Fruit fly (Drosophila melanogaster): Measurements from ENCODE around the gene CG45690.

CG45690 gene

dm6 chr2L:10697992-10698391 lies 39.9 kb downstream of the CG45690 start, which contains the start of gene CG7300 (continued):
- TF ChIP-seq Antp (GFP tag; optimal IDR thresholded peaks at IDR 0.05) = no peak
- TF ChIP-seq Nf-YA (GFP tag; IDR thresholded peaks at IDR 0.05) = no peak
- peak; percentile 83 for TF ChIP-seq CG2120 (GFP tag; optimal IDR thresholded peaks at IDR 0.05)
- TF ChIP-seq run (tag; optimal IDR thresholded peaks at IDR 0.05) = no peak
- TF ChIP-seq nom (GFP tag; optimal IDR thresholded peaks at IDR 0.05) = no peak
- TF ChIP-seq fu2 (GFP tag; optimal IDR thresholded peaks at IDR 0.05) = peak; percentile 38
- peak; percentile 59 for TF ChIP-seq CG18262 (tag; optimal IDR thresholded peaks at IDR 0.05)
- no peak for TF ChIP-seq cad (GFP tag; optimal IDR thresholded peaks at IDR 0.05)
- TF ChIP-seq HLHmδ (GFP tag; optimal IDR thresholded peaks at IDR 0.05) = no peak
- TF ChIP-seq CG8290 (GFP tag; optimal IDR thresholded peaks at IDR 0.05) = no peak
- TF ChIP-seq CG8290 (tag; optimal IDR thresholded peaks at IDR 0.05) = no peak
- no peak for TF ChIP-seq Elba2 (GFP tag; optimal IDR thresholded peaks at IDR 0.05)
- no peak for TF ChIP-seq dati (GFP tag; IDR thresholded peaks at IDR 0.05)
- no peak for TF ChIP-seq aop (GFP tag; IDR thresholded peaks at IDR 0.05)
- TF ChIP-seq E2f2 (GFP tag; IDR thresholded peaks at IDR 0.05) = peak; percentile 30; the same call in 1 of the 2 replicates
- TF ChIP-seq D19A (tag; optimal IDR thresholded peaks at IDR 0.05) = no peak
- TF ChIP-seq B-H1 (GFP tag; IDR thresholded peaks at IDR 0.05) = peak; percentile 26; the same call in 1 of the 3 replicates
- TF ChIP-seq gro (GFP tag; optimal IDR thresholded peaks at IDR 0.05) = peak; percentile 75
- no peak for TF ChIP-seq fd64A (GFP tag; optimal IDR thresholded peaks at IDR 0.05)
- TF ChIP-seq ac (GFP tag; optimal IDR thresholded peaks at IDR 0.05) = no peak
- peak; percentile 39 for TF ChIP-seq CG4820 (GFP tag; optimal IDR thresholded peaks at IDR 0.05)
- TF ChIP-seq tll (GFP tag; optimal IDR thresholded peaks at IDR 0.05) = no peak
- peak; percentile 26 to 40 for TF ChIP-seq chif (GFP tag; optimal IDR thresholded peaks at IDR 0.05)
- no peak for TF ChIP-seq Mad (GFP tag; optimal IDR thresholded peaks at IDR 0.05)
- no peak for TF ChIP-seq zen2 (GFP tag; IDR thresholded peaks at IDR 0.05; ENCODE audit: partially characterized antibody)
- TF ChIP-seq her (GFP tag; optimal IDR thresholded peaks at IDR 0.05) = peak; percentile 45
- no peak for TF ChIP-seq inv (GFP tag; IDR thresholded peaks at IDR 0.05; ENCODE audit: partially characterized antibody)
- TF ChIP-seq lola (GFP tag; optimal IDR thresholded peaks at IDR 0.05) = peak in 1 of 3 experiments; percentile 21
- peak; percentile 20 for TF ChIP-seq HmgZ (tag; optimal IDR thresholded peaks at IDR 0.05)
- peak; percentile 49 for TF ChIP-seq CG14441 (GFP tag; IDR thresholded peaks at IDR 0.05)
- TF ChIP-seq caup (GFP tag; optimal IDR thresholded peaks at IDR 0.05; ENCODE audit: severe bottlenecking) = peak; percentile 45
- no peak for TF ChIP-seq zf30C (GFP tag; optimal IDR thresholded peaks at IDR 0.05)
- no peak for TF ChIP-seq CG8765 (GFP tag; IDR thresholded peaks at IDR 0.05)
- no peak for TF ChIP-seq CG34224 (GFP tag; IDR thresholded peaks at IDR 0.05; ENCODE audit: partially characterized antibody)
- peak; percentile 58; the same call in 1 of the 2 replicates for TF ChIP-seq CG7372 (GFP tag; IDR thresholded peaks at IDR 0.05)
- peak; percentile 84 for TF ChIP-seq CG32532 (GFP tag; IDR thresholded peaks at IDR 0.05)
- peak; percentile 45 to 52 for TF ChIP-seq dpn (GFP tag; optimal IDR thresholded peaks at IDR 0.05)
- peak; percentile 38 for TF ChIP-seq CG4424 (GFP tag; optimal IDR thresholded peaks at IDR 0.05)
- TF ChIP-seq lbe (GFP tag; optimal IDR thresholded peaks at IDR 0.05) = no peak
- no peak for TF ChIP-seq CG3407 (GFP tag; optimal IDR thresholded peaks at IDR 0.05)
- no peak for TF ChIP-seq luna (GFP tag; optimal IDR thresholded peaks at IDR 0.05)
- peak; percentile 41 for TF ChIP-seq CG9817 (tag; optimal IDR thresholded peaks at IDR 0.05)
- TF ChIP-seq CG10274 (GFP tag; optimal IDR thresholded peaks at IDR 0.05) = peak; percentile 9
- TF ChIP-seq jigr1 (GFP tag; IDR thresholded peaks at IDR 0.05) = no peak
- peak; percentile 80 for TF ChIP-seq vvl (GFP tag; IDR thresholded peaks at IDR 0.05)
- peak; percentile 78 for TF ChIP-seq lmd (GFP tag; IDR thresholded peaks at IDR 0.05)
- 0 out of 3 replicates have a peak, but pooled peaks have one; percentile 31 for TF ChIP-seq C15 (GFP tag; IDR thresholded peaks at IDR 0.05)
- TF ChIP-seq slp2 (GFP tag; optimal IDR thresholded peaks at IDR 0.05) = no peak
- no peak for TF ChIP-seq mirr (GFP tag; optimal IDR thresholded peaks at IDR 0.05)
- peak; percentile 5 for TF ChIP-seq BtbVII (GFP tag; optimal IDR thresholded peaks at IDR 0.05)
- no peak for TF ChIP-seq gt (GFP tag; IDR thresholded peaks at IDR 0.05)
- TF ChIP-seq Lim3 (GFP tag; IDR thresholded peaks at IDR 0.05) = no peak

Data from whole organism, embryonic.